Fruit fly (Drosophila melanogaster) Kc167 (cell line): ENCODE data around the gene CG7568.

Experiments
- Myc ChIP-seq: fragments of >200 bp; optimal IDR thresholded peaks from 2 replicates; lab custom pipeline; 2017; ENCODE audit warnings: missing external identifiers
- Sin3A ChIP-seq: fragments of >200 bp; optimal IDR thresholded peaks from 2 replicates; lab custom pipeline; 2018; ENCODE audit warnings: missing external identifiers
- h ChIP-seq: fragments of >200 bp; optimal IDR thresholded peaks from 3 replicates; lab custom pipeline; 2018; ENCODE audit warnings: missing external identifiers
- insv ChIP-seq: fragments of >200 bp; optimal IDR thresholded peaks from 3 replicates; lab custom pipeline; 2018; ENCODE audit warnings: missing external identifiers
- psq ChIP-seq: fragments of >200 bp; optimal IDR thresholded peaks from 2 replicates; lab custom pipeline; 2017; ENCODE audit warnings: missing external identifiers
- ttk ChIP-seq: sonication (Bioruptor generic); optimal IDR thresholded peaks from 2 replicates; lab custom pipeline; 2017; ENCODE audit warnings: missing external identifiers

- no peak for TF ChIP-seq psq (lab: Kevin White, UChicago)
- no peak for TF ChIP-seq h
- TF ChIP-seq ttk (lab: Kevin White, UChicago): no peak
- TF ChIP-seq insv: no peak
- no peak for TF ChIP-seq Sin3A
- no peak for TF ChIP-seq Myc (lab: Kevin White, UChicago)
Measured at dm6 chr3R:29600762-29601161, at the start of gene CG7568.
